Worm (Caenorhabditis elegans): Measurements from ENCODE around the gene sar-1.

ce11 chrIV:4472418-4473173 lies 40.5 kb downstream of the sar-1 start:
- TF ChIP-seq bed-1 (GFP tag; IDR thresholded peaks at IDR 0.05) = no peak
- no peak; the same call in 1 of the 2 replicates for TF ChIP-seq Y53G8AR.9 (GFP tag; conservative IDR thresholded peaks at IDR 0.05)
- TF ChIP-seq pha-4 (tag; optimal IDR thresholded peaks at IDR 0.05) = no peak
- TF ChIP-seq mxl-1 (tag; optimal IDR thresholded peaks at IDR 0.05) = no peak
- no peak for TF ChIP-seq nhr-27 (tag; optimal IDR thresholded peaks at IDR 0.05)
- no peak; the same call in none of the 2 replicates for TF ChIP-seq B0336.3 (GFP tag; IDR thresholded peaks at IDR 0.05)
